Worm (Caenorhabditis elegans): Measurements from ENCODE around the gene W09B6.4.

W09B6.4 gene

DNA sequence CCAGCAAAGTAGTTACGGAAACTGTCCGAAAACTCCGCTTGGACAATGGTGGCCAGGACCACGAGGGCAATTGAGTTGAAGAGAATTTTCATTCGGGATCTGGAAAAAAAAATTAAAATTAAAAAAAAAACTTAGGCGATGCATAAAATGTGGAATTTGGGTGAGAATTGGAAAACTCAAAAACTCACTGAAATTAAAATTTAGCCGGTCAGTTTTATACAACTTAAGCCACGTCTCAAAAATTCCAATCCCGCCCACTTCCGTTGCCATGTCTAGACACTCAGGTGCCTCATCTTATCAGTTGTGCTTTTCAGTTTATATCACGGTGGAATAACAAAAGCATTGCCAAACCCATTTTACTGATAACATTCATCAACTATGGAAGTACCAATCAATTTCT is 29.7 kb downstream of the W09B6.4 start, which contains the start of gene lips-11:
Gene lips-11 (minus strand): TSS at position 101 of the 400 bp plus-strand sequence.
- TF ChIP-seq ets-4 (tag; optimal IDR thresholded peaks at IDR 0.05) (no peak), pha-4 (tag; optimal IDR thresholded peaks at IDR 0.05) (no peak), pha-2 (tag; optimal IDR thresholded peaks at IDR 0.05) (no peak), gmeb-2 (tag; optimal IDR thresholded peaks at IDR 0.05) (no peak), ceh-31 (tag; optimal IDR thresholded peaks at IDR 0.05) (no peak), ref-2 (tag; optimal IDR thresholded peaks at IDR 0.05) (no peak), dve-1 (tag; optimal IDR thresholded peaks at IDR 0.05) (no peak), che-1 (tag; optimal IDR thresholded peaks at IDR 0.05) (no peak), unc-55 (GFP tag; optimal IDR thresholded peaks at IDR 0.05) (no peak), nhr-11 (tag; optimal IDR thresholded peaks at IDR 0.05) (no peak), ceh-14 (tag; optimal IDR thresholded peaks at IDR 0.05) (no peak), pat-9 (tag; optimal IDR thresholded peaks at IDR 0.05) (no peak), ceh-9 (tag; optimal IDR thresholded peaks at IDR 0.05) (no peak), zip-5 (tag; optimal IDR thresholded peaks at IDR 0.05) (no peak), odd-2 (tag; optimal IDR thresholded peaks at IDR 0.05) (no peak), sox-2 (GFP tag; IDR thresholded peaks at IDR 0.05) (no peak), ceh-45 (GFP tag; IDR thresholded peaks at IDR 0.05) (no peak), ztf-16 (tag; optimal IDR thresholded peaks at IDR 0.05) (no peak)

DNA sequence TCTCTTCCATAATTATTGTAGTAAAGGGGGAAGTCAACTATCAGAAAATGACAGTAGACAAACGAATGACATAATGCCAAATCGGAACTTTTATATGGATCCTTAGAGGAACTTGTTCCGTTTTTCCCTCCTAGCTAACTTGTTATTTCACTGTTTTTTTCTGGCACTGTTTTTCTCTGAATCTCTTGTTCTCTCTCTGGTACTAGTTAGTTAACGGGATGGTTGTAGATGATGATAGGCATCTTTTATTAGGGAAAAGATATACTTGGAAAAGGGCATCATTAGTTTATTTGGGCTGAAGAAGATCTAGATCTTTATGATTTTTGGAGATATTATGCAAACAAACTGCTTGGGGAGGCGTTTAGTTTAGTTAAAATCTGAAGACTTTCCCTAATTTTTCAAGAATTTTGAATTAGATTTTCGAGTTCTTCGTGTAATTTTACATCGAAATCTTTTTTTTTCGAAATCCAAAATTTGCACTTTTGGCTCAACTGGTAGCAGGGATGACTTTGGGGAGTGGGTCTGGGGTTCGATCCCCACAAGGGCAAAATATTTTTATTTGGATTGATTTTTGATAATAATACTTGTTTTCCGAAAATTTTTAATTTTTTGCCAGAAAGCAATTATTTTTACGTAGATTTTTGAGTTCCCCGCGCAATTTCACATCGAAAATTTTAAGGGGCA is 33.6 kb downstream of the W09B6.4 start, which contains the start of gene col-40:
Gene col-40 (minus strand): TSS at position 51 of the 684 bp plus-strand sequence.
- TF ChIP-seq T23F11.4 (GFP tag; optimal IDR thresholded peaks at IDR 0.05), result no peak
- TF ChIP-seq hlh-8 (tag; optimal IDR thresholded peaks at IDR 0.05), result no peak
- TF ChIP-seq pha-2 (tag; optimal IDR thresholded peaks at IDR 0.05), result no peak
- no peak for TF ChIP-seq ceh-22 (tag; optimal IDR thresholded peaks at IDR 0.05)
- no peak for TF ChIP-seq ceh-30 (tag; optimal IDR thresholded peaks at IDR 0.05)
- TF ChIP-seq F13H6.1 (tag; optimal IDR thresholded peaks at IDR 0.05), result no peak
- TF ChIP-seq ceh-19 (GFP tag; optimal IDR thresholded peaks at IDR 0.05), result no peak
- TF ChIP-seq ceh-14 (tag; optimal IDR thresholded peaks at IDR 0.05), result no peak
- TF ChIP-seq sdc-2 (tag; optimal IDR thresholded peaks at IDR 0.05), result no peak
- TF ChIP-seq nfya-1 (tag; optimal IDR thresholded peaks at IDR 0.05), result no peak
- no peak for TF ChIP-seq pag-3 (tag; optimal IDR thresholded peaks at IDR 0.05; ENCODE audit: borderline replicate concordance)
- no peak for TF ChIP-seq sox-4 (tag; optimal IDR thresholded peaks at IDR 0.05)
- TF ChIP-seq mec-3 (tag; optimal IDR thresholded peaks at IDR 0.05; ENCODE audit: borderline replicate concordance), result no peak
- TF ChIP-seq pat-9 (tag; optimal IDR thresholded peaks at IDR 0.05), result no peak
- TF ChIP-seq ref-2 (tag; optimal IDR thresholded peaks at IDR 0.05), result no peak
- no peak for TF ChIP-seq gmeb-2 (tag; optimal IDR thresholded peaks at IDR 0.05)
- no peak for TF ChIP-seq Y22D7AL.16 (tag; optimal IDR thresholded peaks at IDR 0.05)
- TF ChIP-seq ceh-45 (GFP tag; IDR thresholded peaks at IDR 0.05), result no peak

DNA sequence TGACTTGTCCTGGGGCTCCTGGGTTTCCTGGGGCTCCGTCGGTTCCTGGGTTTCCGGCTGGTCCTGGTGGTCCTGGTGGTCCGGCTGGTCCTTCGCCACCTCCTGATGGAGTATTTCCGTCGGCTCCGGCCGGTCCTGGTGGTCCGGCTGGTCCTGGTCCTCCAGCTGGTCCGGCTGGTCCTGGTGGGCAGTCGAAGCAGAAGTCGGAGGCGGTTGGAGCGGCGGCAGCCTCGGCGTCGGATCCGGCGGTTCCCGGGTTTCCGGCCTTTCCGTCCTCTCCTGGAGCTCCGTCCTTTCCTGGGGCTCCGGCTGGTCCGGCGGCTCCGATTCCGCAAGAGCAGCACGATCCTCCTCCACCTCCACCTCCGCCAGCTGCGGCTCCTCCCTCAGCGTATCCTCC is 35.3 kb downstream of the W09B6.4 start:
- TF ChIP-seq fax-1 (tag; optimal IDR thresholded peaks at IDR 0.05) (no peak), K02D7.2 (tag; optimal IDR thresholded peaks at IDR 0.05) (no peak), ref-2 (tag; optimal IDR thresholded peaks at IDR 0.05) (no peak), hlh-6 (tag; optimal IDR thresholded peaks at IDR 0.05) (peak; percentile 38), nfya-1 (tag; optimal IDR thresholded peaks at IDR 0.05) (no peak), hlh-13 (GFP tag; optimal IDR thresholded peaks at IDR 0.05) (no peak), mec-3 (tag; optimal IDR thresholded peaks at IDR 0.05; ENCODE audit: borderline replicate concordance) (no peak), unc-3 (GFP tag; conservative IDR thresholded peaks at IDR 0.05) (no peak), unc-3 (tag; optimal IDR thresholded peaks at IDR 0.05) (no peak), eyg-1 (tag; optimal IDR thresholded peaks at IDR 0.05) (no peak), ceh-45 (GFP tag; IDR thresholded peaks at IDR 0.05) (no peak), pqm-1 (tag; optimal IDR thresholded peaks at IDR 0.05) (no peak), ceh-2 (tag; optimal IDR thresholded peaks at IDR 0.05) (no peak), syd-9 (tag; optimal IDR thresholded peaks at IDR 0.05) (peak; percentile 38)

All from whole organism, late embryonic.